Worm (Caenorhabditis elegans) whole organism, L2 larva: Measurements from ENCODE around the gene str-211.

Source experiments
- F13H6.1 ChIP-seq: sonication (generic microtip); optimal IDR thresholded peaks from 2 replicates; lab custom pipeline; 2016; ENCODE audit warnings: missing genetic modification characterization, missing compliant biosample characterization
- Y55F3AM.14 ChIP-seq: fragments of 200-800 bp; sonication (Bioruptor generic); optimal IDR thresholded peaks from 2 replicates; lab custom pipeline; 2018; ENCODE audit warnings: mild to moderate bottlenecking, missing genetic modification characterization, missing compliant biosample characterization
- ZK546.5 ChIP-seq: sonication (generic microtip); optimal IDR thresholded peaks from 2 replicates; lab custom pipeline; 2017; ENCODE audit warnings: missing biosample characterization, missing genetic modification characterization
- alr-1 ChIP-seq: fragments of 150-350 bp; optimal IDR thresholded peaks from 2 replicates; lab custom pipeline; 2014; ENCODE audit warnings: missing biosample characterization, missing genetic modification characterization
- aly-2 ChIP-seq: fragments of 150-350 bp; optimal IDR thresholded peaks from 2 replicates; lab custom pipeline; 2014; ENCODE audit warnings: missing biosample characterization, missing genetic modification characterization
- ama-1 ChIP-seq: fragments of 150-350 bp; optimal IDR thresholded peaks from 2 replicates; lab custom pipeline; 2018; ENCODE audit warnings: inconsistent platforms
- ceh-82 ChIP-seq: fragments of 150-350 bp; optimal IDR thresholded peaks from 2 replicates; lab custom pipeline; 2014; ENCODE audit warnings: missing biosample characterization, missing genetic modification characterization
- crh-2 ChIP-seq: sonication (generic microtip); optimal IDR thresholded peaks from 2 replicates; lab custom pipeline; 2017; ENCODE audit warnings: missing biosample characterization, missing genetic modification characterization
- dmd-4 ChIP-seq: sonication (generic microtip); optimal IDR thresholded peaks from 2 replicates; lab custom pipeline; 2017; ENCODE audit warnings: missing biosample characterization, missing genetic modification characterization
- fos-1 ChIP-seq: fragments of 150-350 bp; optimal IDR thresholded peaks from 2 replicates; lab custom pipeline; 2014; ENCODE audit warnings: missing biosample characterization, missing genetic modification characterization
- gmeb-1 ChIP-seq: fragments of 150-350 bp; optimal IDR thresholded peaks from 2 replicates; lab custom pipeline; 2014; ENCODE audit warnings: missing biosample characterization, missing genetic modification characterization
- lin-11 ChIP-seq: fragments of 150-350 bp; sonication (generic microtip); optimal IDR thresholded peaks from 2 replicates; lab custom pipeline; 2014; ENCODE audit warnings: missing biosample characterization, missing genetic modification characterization, inconsistent platforms, mixed read lengths
- lin-13 ChIP-seq: fragments of 150-350 bp; optimal IDR thresholded peaks from 2 replicates; lab custom pipeline; 2014; ENCODE audit warnings: missing biosample characterization, missing genetic modification reagents, missing genetic modification characterization
- lin-39 ChIP-seq: fragments of 150-350 bp; optimal IDR thresholded peaks from 2 replicates; lab custom pipeline; 2014; ENCODE audit warnings: missing biosample characterization, missing genetic modification reagents, missing genetic modification characterization
- mab-5 ChIP-seq: fragments of 150-350 bp; optimal IDR thresholded peaks from 2 replicates; lab custom pipeline; 2014; ENCODE audit warnings: missing biosample characterization, missing genetic modification characterization
- mbf-1 ChIP-seq: sonication (generic microtip); optimal IDR thresholded peaks from 2 replicates; lab custom pipeline; 2017; ENCODE audit warnings: missing biosample characterization, missing genetic modification characterization
- nhr-10 ChIP-seq: sonication (generic microtip); optimal IDR thresholded peaks from 2 replicates; lab custom pipeline; 2017; ENCODE audit warnings: missing biosample characterization, missing genetic modification characterization
- nhr-11 ChIP-seq: fragments of 150-350 bp; optimal IDR thresholded peaks from 2 replicates; lab custom pipeline; 2014; ENCODE audit warnings: missing biosample characterization, missing genetic modification characterization
- nhr-12 ChIP-seq: fragments of 150-350 bp; optimal IDR thresholded peaks from 2 replicates; lab custom pipeline; 2014; ENCODE audit warnings: missing biosample characterization, missing genetic modification characterization
- nhr-129 ChIP-seq: fragments of 150-350 bp; optimal IDR thresholded peaks from 2 replicates; lab custom pipeline; 2014; ENCODE audit warnings: missing biosample characterization, missing genetic modification characterization
- nhr-21 ChIP-seq: fragments of 150-350 bp; optimal IDR thresholded peaks from 2 replicates; lab custom pipeline; 2014; ENCODE audit warnings: missing biosample characterization, missing genetic modification characterization
- nhr-237 ChIP-seq: fragments of 150-350 bp; optimal IDR thresholded peaks from 2 replicates; lab custom pipeline; 2014; ENCODE audit warnings: missing biosample characterization, missing genetic modification characterization
- nhr-25 ChIP-seq: fragments of 150-350 bp; sonication (generic microtip); optimal IDR thresholded peaks from 3 replicates; lab custom pipeline; 2014; ENCODE audit warnings: missing biosample characterization, missing genetic modification characterization
- nhr-6 ChIP-seq: fragments of 150-350 bp; optimal IDR thresholded peaks from 2 replicates; lab custom pipeline; 2014; ENCODE audit warnings: missing biosample characterization, missing genetic modification characterization
- nhr-77 ChIP-seq: fragments of 150-350 bp; optimal IDR thresholded peaks from 2 replicates; lab custom pipeline; 2014; ENCODE audit warnings: missing biosample characterization, missing genetic modification characterization
- sem-4 ChIP-seq: fragments of 150-350 bp; optimal IDR thresholded peaks from 2 replicates; lab custom pipeline; 2014; ENCODE audit warnings: missing biosample characterization, missing genetic modification reagents, missing genetic modification characterization
- skn-1 ChIP-seq: sonication (generic microtip); optimal IDR thresholded peaks from 2 replicates; lab custom pipeline; 2017; ENCODE audit warnings: missing biosample characterization, missing genetic modification characterization
- sma-3 ChIP-seq: sonication (generic microtip); optimal IDR thresholded peaks from 2 replicates; lab custom pipeline; 2016; ENCODE audit warnings: missing genetic modification reagents, missing genetic modification characterization, missing compliant biosample characterization
- sma-9 ChIP-seq, 2 experiments: fragments of 150-350 bp in 1 of 2; sonication (generic microtip) in 1 of 2; optimal IDR thresholded peaks; 2 replicates each; lab custom pipeline; 2014 to 2016; ENCODE audit warnings: missing genetic modification characterization in 2 of 2, mild to moderate bottlenecking in 1 of 2, missing biosample characterization in 1 of 2, missing compliant biosample characterization in 1 of 2, missing genetic modification reagents in 1 of 2, moderate library complexity in 1 of 2
- snpc-4 ChIP-seq: fragments of 150-350 bp; optimal IDR thresholded peaks from 2 replicates; lab custom pipeline; 2014; ENCODE audit warnings: missing biosample characterization, missing genetic modification characterization
- unc-39 ChIP-seq: fragments of 150-350 bp; optimal IDR thresholded peaks from 2 replicates; lab custom pipeline; 2014; ENCODE audit warnings: missing biosample characterization, missing genetic modification characterization
- unc-55 ChIP-seq: fragments of 150-350 bp; sonication (generic microtip); optimal IDR thresholded peaks from 3 replicates; lab custom pipeline; 2014; ENCODE audit warnings: missing biosample characterization, missing genetic modification reagents, missing genetic modification characterization
- unc-62 ChIP-seq: fragments of 150-350 bp; optimal IDR thresholded peaks from 2 replicates; lab custom pipeline; 2014; ENCODE audit warnings: missing biosample characterization, missing genetic modification reagents, missing genetic modification characterization
- zag-1 ChIP-seq: fragments of 150-350 bp; optimal IDR thresholded peaks from 2 replicates; lab custom pipeline; 2014; ENCODE audit warnings: missing biosample characterization, missing genetic modification characterization
- ztf-1 ChIP-seq: fragments of 200-800 bp; sonication (Bioruptor generic); conservative IDR thresholded peaks from 2 replicates; pipeline ENCODE4 v1.3.6; 2022; ENCODE audit warnings: missing genetic modification characterization, missing compliant biosample characterization
- ztf-11 ChIP-seq: sonication (generic microtip); optimal IDR thresholded peaks from 2 replicates; lab custom pipeline; 2017; ENCODE audit warnings: missing biosample characterization, missing genetic modification characterization

str-211 gene

ce11 chrV:4918091-4918624 is 26.0 kb downstream of the str-211 start, which contains the start of gene C02E7.7:
Gene C02E7.7, minus strand, starts transcription at chrV:4918574.
- no peak for TF ChIP-seq F13H6.1
- no peak for TF ChIP-seq skn-1 (tag; lab: Kevin White, UChicago)
- no peak for TF ChIP-seq lin-39 (tag; lab: Kevin White, UChicago)
- TF ChIP-seq nhr-11 (tag; lab: Kevin White, UChicago): no peak
- TF ChIP-seq nhr-77 (tag; lab: Kevin White, UChicago): no peak
- TF ChIP-seq aly-2 (tag; lab: Kevin White, UChicago): no peak
- no peak for TF ChIP-seq nhr-25 (tag; lab: Kevin White, UChicago)
- TF ChIP-seq unc-62: no peak
- no peak for TF ChIP-seq snpc-4 (tag; lab: Kevin White, UChicago)
- no peak for TF ChIP-seq nhr-129 (tag; lab: Kevin White, UChicago)
- no peak for TF ChIP-seq nhr-237 (tag; lab: Kevin White, UChicago)
- TF ChIP-seq nhr-12: no peak
- TF ChIP-seq sem-4 (tag; lab: Kevin White, UChicago): no peak
- TF ChIP-seq ceh-82 (tag; lab: Kevin White, UChicago): no peak
- no peak for TF ChIP-seq dmd-4
- no peak for TF ChIP-seq alr-1 (tag; lab: Kevin White, UChicago)
- no peak for TF ChIP-seq ztf-1 (GFP tag; lab: Robert Waterston, UW)
- no peak for TF ChIP-seq ZK546.5 (tag; lab: Kevin White, UChicago)
- TF ChIP-seq, all 48 proteins: peak for 0

ce11 chrV:4914879-4915278 is 29.2 kb downstream of the str-211 start, which contains the start of gene H23N18.6:
Gene H23N18.6, minus strand, starts transcription at chrV:4915079.
- TF ChIP-seq mbf-1 (tag; lab: Kevin White, UChicago): no peak
- no peak for TF ChIP-seq alr-1 (tag; lab: Kevin White, UChicago)
- TF ChIP-seq gmeb-1 (tag; lab: Kevin White, UChicago): peak; percentile 24
- no peak for TF ChIP-seq ama-1 (lab: Kevin White, UChicago)
- peak; percentile 32 for TF ChIP-seq sma-9 (GFP tag; optimal IDR thresholded peaks at IDR 0.05; lab: Kevin White, UChicago)
- no peak for TF ChIP-seq sma-9 (tag; optimal IDR thresholded peaks at IDR 0.05; lab: Kevin White, UChicago)
- TF ChIP-seq fos-1: peak; percentile 80

ce11 chrV:4913853-4914252 is 30.3 kb downstream of the str-211 start:
- TF ChIP-seq nhr-21: no peak
- no peak for TF ChIP-seq lin-13 (GFP tag; lab: Kevin White, UChicago)
- TF ChIP-seq crh-2: no peak
- TF ChIP-seq nhr-77 (tag; lab: Kevin White, UChicago): no peak
- no peak for TF ChIP-seq lin-11 (tag; lab: Kevin White, UChicago)
- TF ChIP-seq aly-2 (tag; lab: Kevin White, UChicago): no peak

ce11 chrV:4912313-4912712 is 31.8 kb downstream of the str-211 start, which contains the start of gene H23N18.5:
Gene H23N18.5, minus strand, starts transcription at chrV:4912381.
- TF ChIP-seq Y55F3AM.14 (peak; percentile 5), nhr-25 (tag; lab: Kevin White, UChicago) (peak; percentile 54), nhr-21 (peak; percentile 48), lin-11 (tag; lab: Kevin White, UChicago) (no peak)
- TF ChIP-seq, all 48 proteins: peak for 3

ce11 chrV:4908591-4908990 is 35.5 kb downstream of the str-211 start, which contains the start of gene ugt-13:
Gene ugt-13, plus strand, starts transcription at chrV:4908884.
- TF ChIP-seq sma-9 (GFP tag; optimal IDR thresholded peaks at IDR 0.05; lab: Kevin White, UChicago) (peak; percentile 81), sma-9 (tag; optimal IDR thresholded peaks at IDR 0.05; lab: Kevin White, UChicago) (no peak), fos-1 (peak; percentile 1), sma-3 (GFP tag; lab: Kevin White, UChicago) (peak; percentile 82), zag-1 (tag; lab: Kevin White, UChicago) (no peak), nhr-77 (tag; lab: Kevin White, UChicago) (no peak), nhr-25 (tag; lab: Kevin White, UChicago) (peak; percentile 91), nhr-129 (tag; lab: Kevin White, UChicago) (peak; percentile 97), ZK546.5 (tag; lab: Kevin White, UChicago) (no peak), ztf-1 (GFP tag; lab: Robert Waterston, UW) (no peak), nhr-21 (peak; percentile 56), nhr-11 (tag; lab: Kevin White, UChicago) (no peak)

- TF ChIP-seq nhr-6 (tag; lab: Kevin White, UChicago): no peak
- no peak for TF ChIP-seq unc-39 (tag; lab: Kevin White, UChicago)
- TF ChIP-seq nhr-129 (tag; lab: Kevin White, UChicago): no peak
- no peak for TF ChIP-seq nhr-11 (tag; lab: Kevin White, UChicago)
- TF ChIP-seq ZK546.5 (tag; lab: Kevin White, UChicago): no peak
- no peak for TF ChIP-seq nhr-10 (tag; lab: Kevin White, UChicago)
- no peak for TF ChIP-seq Y55F3AM.14
- no peak for TF ChIP-seq mab-5 (tag; lab: Kevin White, UChicago)
- TF ChIP-seq lin-11 (tag; lab: Kevin White, UChicago): no peak
- no peak for TF ChIP-seq zag-1 (tag; lab: Kevin White, UChicago)
- TF ChIP-seq nhr-237 (tag; lab: Kevin White, UChicago): no peak
- TF ChIP-seq F13H6.1: no peak
- no peak for TF ChIP-seq nhr-12
- no peak for TF ChIP-seq unc-55
- TF ChIP-seq ztf-11 (tag; lab: Kevin White, UChicago): no peak
These were observed 38.2 kb downstream of the str-211 start, which contains the start of gene ugt-14 for ce11 chrV:4905953-4906352. Gene ugt-14, plus strand, starts transcription at chrV:4906253.
